Fruit fly (Drosophila melanogaster): Measurements from ENCODE around the gene REPTOR.
A peak's percentile ranks its signal among the peaks of the same experiment; 100 is the strongest.

REPTOR gene

DNA sequence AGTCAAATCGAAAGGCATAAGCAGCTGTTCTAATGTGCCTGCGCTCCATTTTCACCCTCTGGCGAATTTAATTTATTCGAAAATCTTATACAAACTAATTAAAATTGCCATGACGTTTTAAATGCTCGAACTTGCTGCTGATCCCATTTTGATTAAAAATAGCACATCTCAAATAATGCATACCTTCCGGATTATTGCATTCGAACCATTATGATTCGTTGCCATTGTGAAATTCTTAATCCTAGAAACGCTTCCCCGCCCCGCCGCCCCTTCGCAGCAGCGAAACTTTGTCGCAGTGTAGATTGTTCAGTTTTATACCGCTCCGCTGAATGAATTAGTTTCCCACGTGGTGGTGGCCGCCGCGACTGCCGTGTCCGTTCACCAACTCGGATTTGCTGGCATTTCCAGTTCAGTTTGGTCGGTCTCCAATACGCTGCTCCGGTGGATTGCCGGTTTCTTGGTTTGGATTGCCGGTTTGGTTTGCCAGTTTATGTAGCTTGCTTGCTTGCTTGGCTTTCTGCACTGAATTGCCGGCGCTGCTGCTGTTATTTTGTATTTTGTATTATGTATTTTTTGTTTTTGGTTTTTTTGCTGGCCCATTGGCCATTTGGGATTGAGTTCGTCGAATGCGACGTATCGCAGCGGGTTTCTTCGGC is 16.0 kb upstream of the REPTOR start (continued):
- TF ChIP-seq Blimp-1 (GFP tag; optimal IDR thresholded peaks at IDR 0.05) (peak; percentile 24), nmo (GFP tag; optimal IDR thresholded peaks at IDR 0.05) (peak; percentile 22), HLH3B (GFP tag; IDR thresholded peaks at IDR 0.05) (no peak), Xrp1 (GFP tag; IDR thresholded peaks at IDR 0.05) (no peak), ash1 (GFP tag; optimal IDR thresholded peaks at IDR 0.05) (no peak), pho (GFP tag; optimal IDR thresholded peaks at IDR 0.05) (no peak), Atf3 (GFP tag; optimal IDR thresholded peaks at IDR 0.05) (no peak), CG10147 (GFP tag; optimal IDR thresholded peaks at IDR 0.05) (no peak), bowl (GFP tag; IDR thresholded peaks at IDR 0.05) (no peak), tna (GFP tag; IDR thresholded peaks at IDR 0.05; ENCODE audit: partially characterized antibody) (no peak), CG11560 (tag; IDR thresholded peaks at IDR 0.05) (no peak), tap (tag; optimal IDR thresholded peaks at IDR 0.05) (no peak), Dp (GFP tag; optimal IDR thresholded peaks at IDR 0.05) (no peak), eve (GFP tag; optimal IDR thresholded peaks at IDR 0.05) (no peak), Tbp (GFP tag; optimal IDR thresholded peaks at IDR 0.05) (no peak), CG15269 (tag; optimal IDR thresholded peaks at IDR 0.05) (no peak), H2.0 (GFP tag; IDR thresholded peaks at IDR 0.05) (no peak), CG4820 (GFP tag; optimal IDR thresholded peaks at IDR 0.05) (no peak), dimm (GFP tag; IDR thresholded peaks at IDR 0.05) (no peak), rib (GFP tag; IDR thresholded peaks at IDR 0.05) (no peak), Hmx (GFP tag; optimal IDR thresholded peaks at IDR 0.05) (no peak), dysf (GFP tag; IDR thresholded peaks at IDR 0.05) (peak; percentile 44; the same call in 1 of the 3 replicates), CG17328 (GFP tag; IDR thresholded peaks at IDR 0.05) (no peak), Atf-2 (GFP tag; optimal IDR thresholded peaks at IDR 0.05) (peak; percentile 30), Hr3 (GFP tag; optimal IDR thresholded peaks at IDR 0.05) (no peak), Neu2 (GFP tag; optimal IDR thresholded peaks at IDR 0.05; ENCODE audit: borderline replicate concordance) (no peak), zen2 (GFP tag; IDR thresholded peaks at IDR 0.05; ENCODE audit: partially characterized antibody) (no peak), gt (GFP tag; IDR thresholded peaks at IDR 0.05) (no peak), Hey (tag; optimal IDR thresholded peaks at IDR 0.05) (no peak), ato (GFP tag; IDR thresholded peaks at IDR 0.05; ENCODE audit: partially characterized antibody) (no peak), dati (GFP tag; IDR thresholded peaks at IDR 0.05) (no peak), chif (GFP tag; optimal IDR thresholded peaks at IDR 0.05) (peak in 1 of 2 experiments; percentile 19), ac (GFP tag; optimal IDR thresholded peaks at IDR 0.05) (no peak), tx (GFP tag; optimal IDR thresholded peaks at IDR 0.05) (no peak), CG12236 (GFP tag; optimal IDR thresholded peaks at IDR 0.05) (no peak), CG18599 (GFP tag; optimal IDR thresholded peaks at IDR 0.05) (no peak), ci (GFP tag; IDR thresholded peaks at IDR 0.05) (no peak), B-H1 (GFP tag; IDR thresholded peaks at IDR 0.05) (no peak), CG5180 (GFP tag; optimal IDR thresholded peaks at IDR 0.05) (no peak), bigmax (GFP tag; optimal IDR thresholded peaks at IDR 0.05) (no peak), zfh2 (GFP tag; optimal IDR thresholded peaks at IDR 0.05) (no peak), CG18619 (GFP tag; optimal IDR thresholded peaks at IDR 0.05) (peak; percentile 7), CG17359 (tag; optimal IDR thresholded peaks at IDR 0.05) (peak; percentile 13), Kr (GFP tag; optimal IDR thresholded peaks at IDR 0.05) (no peak), lbe (GFP tag; optimal IDR thresholded peaks at IDR 0.05) (no peak), Meics (GFP tag; optimal IDR thresholded peaks at IDR 0.05) (peak; percentile 24), CG2889 (GFP tag; IDR thresholded peaks at IDR 0.05) (no peak), btn (GFP tag; optimal IDR thresholded peaks at IDR 0.05) (no peak), Ada2b (GFP tag; IDR thresholded peaks at IDR 0.05) (no peak), CG11723 (GFP tag; optimal IDR thresholded peaks at IDR 0.05) (no peak), klu (GFP tag; IDR thresholded peaks at IDR 0.05) (no peak)
